Worm (Caenorhabditis elegans) whole organism, early embryonic: ENCODE results near the gene C49A9.6.

Source experiments
- hmg-4 ChIP-seq: fragments of 200-800 bp; sonication (Bioruptor generic); optimal IDR thresholded peaks from 2 replicates; lab custom pipeline; 2018; ENCODE audit warnings: mild to moderate bottlenecking, missing genetic modification characterization, missing compliant biosample characterization
- hnd-1 ChIP-seq: sonication (generic microtip); optimal IDR thresholded peaks from 2 replicates; lab custom pipeline; 2016; ENCODE audit warnings: missing genetic modification characterization, missing compliant biosample characterization
- tbx-11 ChIP-seq: fragments of 200-800 bp; sonication (Bioruptor generic); IDR thresholded peaks from 2 replicates; pipeline ENCODE4 v1.3.6; 2022; ENCODE audit warnings: missing genetic modification characterization, missing compliant biosample characterization

DNA sequence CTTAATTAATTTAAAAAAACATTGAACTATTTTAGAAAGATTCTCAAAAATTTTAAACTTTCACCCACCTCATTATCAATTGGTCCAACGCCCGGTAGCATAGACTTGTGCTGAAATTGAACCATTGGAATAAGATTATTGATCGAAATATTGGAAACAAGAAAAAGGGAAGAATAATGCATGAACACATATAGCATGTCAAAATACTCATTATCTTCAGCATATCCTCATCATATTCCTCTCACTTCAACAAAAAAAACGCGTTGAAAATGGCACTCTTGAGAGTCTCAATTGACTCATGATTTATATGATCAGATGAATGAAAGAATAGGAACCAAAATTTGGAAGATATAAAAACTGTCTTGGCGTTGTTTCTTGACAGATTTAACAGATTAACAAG is 27.0 kb upstream of the C49A9.6 start, which contains the start of gene unc-77:
- TF ChIP-seq hmg-4 (GFP tag; lab: Kevin White, UChicago): no peak
- no peak for TF ChIP-seq hnd-1 (tag; lab: Kevin White, UChicago)
- TF ChIP-seq tbx-11 (GFP tag; lab: Robert Waterston, UW): no peak
